Fruit fly (Drosophila melanogaster) whole organism, embryonic: ENCODE results near the gene beta'COP.

ENCODE experiments used
- Atf3 ChIP-seq: fragments of 200-800 bp; sonication (Bioruptor generic); optimal IDR thresholded peaks from 3 replicates; lab custom pipeline; 2016; ENCODE audit warnings: missing biosample characterization, missing genetic modification characterization
- Atf6 ChIP-seq: fragments of 200-800 bp; sonication (Bioruptor generic); IDR thresholded peaks from 2 replicates; pipeline ENCODE4 v1.3.6; 2022; ENCODE audit warnings: missing biosample characterization, missing genetic modification characterization
- Awh ChIP-seq: fragments of 200-800 bp; sonication (Bioruptor generic); IDR thresholded peaks from 2 replicates; pipeline ENCODE4, ENCODE4 v1.3.6; 2022; ENCODE audit warnings: missing biosample characterization, missing genetic modification characterization
- Bgb ChIP-seq: fragments of 200-800 bp; sonication (Bioruptor generic); IDR thresholded peaks from 2 replicates; pipeline ENCODE4 v1.3.6; 2022; ENCODE audit warnings: missing biosample characterization, missing genetic modification characterization; ENCODE audit not compliant: partially characterized antibody
- CG1024 ChIP-seq: fragments of 200-800 bp; sonication (Bioruptor generic); IDR thresholded peaks from 2 replicates; pipeline ENCODE4 v1.3.6; 2022; ENCODE audit warnings: missing biosample characterization, missing genetic modification characterization
- CG10979 ChIP-seq: fragments of 200-800 bp; sonication (Bioruptor generic); optimal IDR thresholded peaks from 2 replicates; lab custom pipeline; 2018; ENCODE audit warnings: missing biosample characterization, mild to moderate bottlenecking, missing genetic modification characterization, moderate library complexity
- CG12219 ChIP-seq: fragments of 200-800 bp; sonication (Bioruptor generic); optimal IDR thresholded peaks from 3 replicates; lab custom pipeline; 2018; ENCODE audit warnings: missing biosample characterization, mild to moderate bottlenecking, missing genetic modification characterization
- CG12659 ChIP-seq: fragments of 200-800 bp; sonication (Bioruptor generic); optimal IDR thresholded peaks from 3 replicates; lab custom pipeline; 2017; ENCODE audit warnings: mild to moderate bottlenecking, missing biosample characterization, missing genetic modification reagents, missing genetic modification characterization
- CG15011 ChIP-seq: fragments of 200-800 bp; sonication (Bioruptor generic); optimal IDR thresholded peaks from 3 replicates; lab custom pipeline; 2018; ENCODE audit warnings: missing biosample characterization, mild to moderate bottlenecking, missing genetic modification characterization
- CG17359 ChIP-seq: fragments of 200-800 bp; sonication (Bioruptor generic); optimal IDR thresholded peaks from 3 replicates; lab custom pipeline; 2018; ENCODE audit warnings: missing biosample characterization, mild to moderate bottlenecking, missing genetic modification characterization, moderate library complexity
- CG17361 ChIP-seq: fragments of 200-800 bp; sonication (Bioruptor generic); IDR thresholded peaks from 3 replicates; pipeline ENCODE4 v1.3.6; 2022; ENCODE audit warnings: missing biosample characterization, missing genetic modification characterization
- CG18262 ChIP-seq: fragments of 200-800 bp; optimal IDR thresholded peaks from 3 replicates; lab custom pipeline; 2019; ENCODE audit warnings: missing biosample characterization, mild to moderate bottlenecking, missing genetic modification characterization, moderate library complexity
- CG18599 ChIP-seq: fragments of 200-800 bp; sonication (Bioruptor generic); optimal IDR thresholded peaks from 3 replicates; lab custom pipeline; 2017; ENCODE audit warnings: missing biosample characterization, missing genetic modification characterization, mild to moderate bottlenecking, moderate library complexity, missing genetic modification reagents
- CG2116 ChIP-seq: fragments of 200-800 bp; sonication (Bioruptor generic); optimal IDR thresholded peaks from 3 replicates; lab custom pipeline; 2018; ENCODE audit warnings: missing biosample characterization, mild to moderate bottlenecking, missing genetic modification characterization
- CG2120 ChIP-seq: fragments of 200-800 bp; sonication (Bioruptor generic); optimal IDR thresholded peaks from 3 replicates; lab custom pipeline; 2016; ENCODE audit warnings: missing biosample characterization, missing genetic modification characterization
- CG2712 ChIP-seq: fragments of 200-800 bp; optimal IDR thresholded peaks from 3 replicates; lab custom pipeline; 2019; ENCODE audit warnings: missing biosample characterization, mild to moderate bottlenecking, missing genetic modification characterization, moderate library complexity
- CG30020 ChIP-seq: fragments of 200-800 bp; optimal IDR thresholded peaks from 2 replicates; lab custom pipeline; 2019; ENCODE audit warnings: missing biosample characterization, mild to moderate bottlenecking, missing genetic modification characterization, moderate library complexity
- CG30431 ChIP-seq: fragments of 200-800 bp; sonication (Bioruptor generic); optimal IDR thresholded peaks from 2 replicates; lab custom pipeline; 2017; ENCODE audit warnings: missing biosample characterization, missing genetic modification characterization
- CG3065 ChIP-seq: fragments of 200-800 bp; sonication (Bioruptor generic); optimal IDR thresholded peaks from 2 replicates; lab custom pipeline; 2016; ENCODE audit warnings: missing biosample characterization, missing genetic modification characterization
- CG31441 ChIP-seq: fragments of 200-800 bp; sonication (Bioruptor generic); IDR thresholded peaks from 2 replicates; pipeline ENCODE4 v1.3.6; 2022; ENCODE audit warnings: missing biosample characterization, missing genetic modification characterization
- CG33213 ChIP-seq: fragments of 200-800 bp; sonication (Bioruptor generic); optimal IDR thresholded peaks from 3 replicates; lab custom pipeline; 2016; ENCODE audit warnings: missing biosample characterization, missing genetic modification characterization
- CG4730 ChIP-seq: fragments of 200-800 bp; sonication (Bioruptor generic); IDR thresholded peaks from 2 replicates; pipeline ENCODE4 v1.3.6; 2022; ENCODE audit warnings: missing biosample characterization, missing genetic modification characterization
- CG8290 ChIP-seq, 3 experiments: fragments of 200-800 bp; sonication (Bioruptor generic); optimal IDR thresholded peaks; 2 replicates each; lab custom pipeline; 2016 to 2019; ENCODE audit warnings: missing biosample characterization in 3 of 3, missing genetic modification characterization in 3 of 3, mild to moderate bottlenecking in 2 of 3, moderate library complexity in 1 of 3
- CG9727 ChIP-seq: fragments of 200-800 bp; sonication (Bioruptor generic); optimal IDR thresholded peaks from 3 replicates; lab custom pipeline; 2017; ENCODE audit warnings: missing biosample characterization, mild to moderate bottlenecking, missing genetic modification characterization
- CrebB ChIP-seq: fragments of 200-800 bp; sonication (Bioruptor generic); optimal IDR thresholded peaks from 3 replicates; lab custom pipeline; 2018; ENCODE audit warnings: missing biosample characterization, mild to moderate bottlenecking, missing genetic modification characterization
- Dip3 ChIP-seq: fragments of 200-800 bp; sonication (Bioruptor generic); optimal IDR thresholded peaks from 3 replicates; lab custom pipeline; 2016; ENCODE audit warnings: missing biosample characterization, missing genetic modification characterization
- Dp ChIP-seq: fragments of 200-800 bp; sonication (Bioruptor generic); optimal IDR thresholded peaks from 2 replicates; lab custom pipeline; 2018; ENCODE audit warnings: missing biosample characterization, mild to moderate bottlenecking, missing genetic modification characterization, moderate library complexity
- Ets97D ChIP-seq: fragments of 200-800 bp; sonication (Bioruptor generic); optimal IDR thresholded peaks from 3 replicates; lab custom pipeline; 2016; ENCODE audit warnings: missing biosample characterization, missing genetic modification characterization
- HHEX ChIP-seq: fragments of 200-800 bp; sonication (Bioruptor generic); optimal IDR thresholded peaks from 3 replicates; lab custom pipeline; 2017; ENCODE audit warnings: missing biosample characterization, mild to moderate bottlenecking, missing genetic modification characterization, missing genetic modification reagents
- Hmr ChIP-seq: fragments of 200-800 bp; sonication (Bioruptor generic); optimal IDR thresholded peaks from 3 replicates; lab custom pipeline; 2017; ENCODE audit warnings: mild to moderate bottlenecking, missing biosample characterization, missing genetic modification reagents, missing genetic modification characterization
- Hsf ChIP-seq: fragments of 200-800 bp; sonication (Bioruptor generic); optimal IDR thresholded peaks from 3 replicates; lab custom pipeline; 2016; ENCODE audit warnings: missing biosample characterization, missing genetic modification characterization
- MBD-R2 ChIP-seq: fragments of 200-800 bp; sonication (Bioruptor generic); IDR thresholded peaks from 2 replicates; pipeline ENCODE4 v1.3.6; 2022; ENCODE audit warnings: missing biosample characterization, missing genetic modification characterization
- MTF-1 ChIP-seq: fragments of 200-800 bp; sonication (Bioruptor generic); optimal IDR thresholded peaks from 2 replicates; lab custom pipeline; 2018; ENCODE audit warnings: missing biosample characterization, mild to moderate bottlenecking, missing genetic modification characterization, borderline replicate concordance
- Nf-YC ChIP-seq: fragments of 200-800 bp; optimal IDR thresholded peaks from 3 replicates; lab custom pipeline; 2019; ENCODE audit warnings: missing biosample characterization, mild to moderate bottlenecking, missing genetic modification characterization, moderate library complexity
- Oaz ChIP-seq: fragments of 200-800 bp; sonication (Bioruptor generic); IDR thresholded peaks from 2 replicates; pipeline ENCODE4 v1.3.6; 2022; ENCODE audit warnings: missing biosample characterization, missing genetic modification characterization
- Oli ChIP-seq: fragments of 200-800 bp; sonication (Bioruptor generic); optimal IDR thresholded peaks from 2 replicates; lab custom pipeline; 2018; ENCODE audit warnings: missing biosample characterization, mild to moderate bottlenecking, missing genetic modification characterization, moderate library complexity
- Rfx ChIP-seq: fragments of 200-800 bp; sonication (Bioruptor generic); IDR thresholded peaks from 2 replicates; pipeline ENCODE4 v1.3.6; 2022; ENCODE audit warnings: missing biosample characterization, missing genetic modification characterization
- ab ChIP-seq: fragments of 200-800 bp; sonication (Bioruptor generic); optimal IDR thresholded peaks from 2 replicates; lab custom pipeline; 2016; ENCODE audit warnings: missing biosample characterization, missing genetic modification characterization
- ap ChIP-seq: fragments of 200-800 bp; sonication (Bioruptor generic); IDR thresholded peaks from 2 replicates; pipeline ENCODE4 v1.3.6; 2022; ENCODE audit warnings: missing biosample characterization, missing genetic modification characterization
- ash1 ChIP-seq: fragments of 200-800 bp; sonication (Bioruptor generic); optimal IDR thresholded peaks from 2 replicates; lab custom pipeline; 2018; ENCODE audit warnings: missing biosample characterization, mild to moderate bottlenecking, missing genetic modification characterization
- bab2 ChIP-seq: fragments of 200-800 bp; sonication (Bioruptor generic); optimal IDR thresholded peaks from 2 replicates; lab custom pipeline; 2016; ENCODE audit warnings: missing biosample characterization, missing genetic modification characterization
- chif ChIP-seq, 2 experiments: fragments of 200-800 bp; sonication (Bioruptor generic); optimal IDR thresholded peaks; 3 replicates each; lab custom pipeline; 2016; ENCODE audit warnings: missing biosample characterization in 2 of 2, missing genetic modification characterization in 2 of 2
- chm ChIP-seq: fragments of 200-800 bp; sonication (Bioruptor generic); IDR thresholded peaks from 2 replicates; pipeline ENCODE4 v1.3.6; 2022; ENCODE audit warnings: missing biosample characterization, missing genetic modification characterization
- disco-r ChIP-seq: fragments of 200-800 bp; sonication (Bioruptor generic); optimal IDR thresholded peaks from 2 replicates; lab custom pipeline; 2016; ENCODE audit warnings: missing biosample characterization, missing genetic modification characterization
- fd102C ChIP-seq: fragments of 200-800 bp; sonication (Bioruptor generic); optimal IDR thresholded peaks from 2 replicates; lab custom pipeline; 2018; ENCODE audit warnings: missing biosample characterization, mild to moderate bottlenecking, missing genetic modification characterization, moderate library complexity
- hth ChIP-seq: fragments of >200 bp; optimal IDR thresholded peaks from 2 replicates; lab custom pipeline; 2017; ENCODE audit warnings: inconsistent platforms
- nom ChIP-seq: fragments of 200-800 bp; sonication (Bioruptor generic); optimal IDR thresholded peaks from 2 replicates; lab custom pipeline; 2017; ENCODE audit warnings: missing biosample characterization, missing genetic modification characterization, mild to moderate bottlenecking, moderate library complexity, missing genetic modification reagents
- wdn ChIP-seq: fragments of 200-800 bp; sonication (Bioruptor generic); IDR thresholded peaks from 2 replicates; pipeline ENCODE4 v1.3.6; 2022; ENCODE audit warnings: missing biosample characterization, missing genetic modification characterization
- zf30C ChIP-seq: fragments of 200-800 bp; sonication (Bioruptor generic); optimal IDR thresholded peaks from 3 replicates; lab custom pipeline; 2018; ENCODE audit warnings: missing biosample characterization, mild to moderate bottlenecking, missing genetic modification characterization

The beta'COP gene

dm6 chr2L:13398614-13399161 lies 20.0 kb downstream of the beta'COP start, which contains the start of the genes CG10859 and CG7110 (continued):
- TF ChIP-seq CG15011 (GFP tag; lab: Kevin White, UChicago) (peak; percentile 2), CG18599 (GFP tag; lab: Kevin White, UChicago) (peak; percentile 43), Atf6 (GFP tag; lab: Robert Waterston, UW) (peak; percentile 42; the same call in 1 of the 2 replicates), Oaz (GFP tag; lab: Robert Waterston, UW) (0 out of 2 replicates have a peak, but pooled peaks have one; percentile 32), Atf3 (GFP tag; lab: Kevin White, UChicago) (no peak), chif (GFP tag; optimal IDR thresholded peaks at IDR 0.05; lab: Kevin White, UChicago) (no peak), CG10979 (tag; lab: Kevin White, UChicago) (peak; percentile 22), nom (GFP tag; lab: Kevin White, UChicago) (peak; percentile 30), CG17361 (GFP tag; lab: Robert Waterston, UW) (peak; percentile 38; the same call in 2 of the 3 replicates), wdn (GFP tag; lab: Robert Waterston, UW) (no peak), CG9727 (peak; percentile 61), CG4730 (GFP tag; lab: Robert Waterston, UW) (no peak), CG12659 (peak; percentile 80), chm (GFP tag; lab: Robert Waterston, UW) (peak; percentile 65; the same call in 1 of the 2 replicates), Oli (tag; lab: Kevin White, UChicago) (no peak), MBD-R2 (GFP tag; lab: Robert Waterston, UW) (peak; percentile 48; the same call in 1 of the 2 replicates), CG17359 (tag; lab: Kevin White, UChicago) (peak; percentile 34), Bgb (GFP tag; lab: Robert Waterston, UW) (peak; percentile 29; the same call in 1 of the 2 replicates), fd102C (GFP tag; lab: Kevin White, UChicago) (peak; percentile 7), CG1024 (peak; percentile 21; the same call in 1 of the 2 replicates), disco-r (GFP tag; lab: Kevin White, UChicago) (no peak), CG3065 (GFP tag; lab: Kevin White, UChicago) (no peak), Awh (no peak), CG2120 (no peak), MTF-1 (GFP tag; lab: Kevin White, UChicago) (peak; percentile 39), CG8290 (GFP tag; optimal IDR thresholded peaks at IDR 0.05; lab: Kevin White, UChicago) (no peak), CG8290 (tag; optimal IDR thresholded peaks at IDR 0.05; lab: Kevin White, UChicago) (peak in 1 of 2 experiments; percentile 76), CG30431 (no peak), Rfx (peak; percentile 9; the same call in 1 of the 2 replicates), CG2116 (GFP tag; lab: Kevin White, UChicago) (peak; percentile 40), ash1 (GFP tag; lab: Kevin White, UChicago) (peak; percentile 46), CrebB (peak; percentile 36), CG18262 (tag; lab: Kevin White, UChicago) (peak; percentile 32), Dp (GFP tag; lab: Kevin White, UChicago) (peak; percentile 81), CG33213 (peak; percentile 56), CG12219 (GFP tag; lab: Kevin White, UChicago) (peak; percentile 1), zf30C (no peak), CG30020 (peak; percentile 33), ap (GFP tag; lab: Robert Waterston, UW) (no peak), CG2712 (tag; lab: Kevin White, UChicago) (peak; percentile 52), CG31441 (GFP tag; lab: Robert Waterston, UW) (peak; percentile 55; the same call in 1 of the 2 replicates), bab2 (GFP tag; lab: Kevin White, UChicago) (no peak), hth (lab: Kevin White, UChicago) (no peak), Hmr (GFP tag; lab: Kevin White, UChicago) (peak; percentile 66), Ets97D (GFP tag; lab: Kevin White, UChicago) (peak; percentile 98), Dip3 (no peak), HHEX (GFP tag; lab: Kevin White, UChicago) (peak; percentile 32), Hsf (GFP tag; lab: Kevin White, UChicago) (peak; percentile 31), ab (GFP tag; lab: Kevin White, UChicago) (no peak), Nf-YC (peak; percentile 12)
